Worm (Caenorhabditis elegans) whole organism, L4 larva: ENCODE results near the gene E01G4.6.
A peak's percentile ranks its signal among the peaks of the same experiment; 100 is the strongest.

ENCODE experiments used
- D1046.2 ChIP-seq: fragments of 200-800 bp; sonication (Bioruptor generic); IDR thresholded peaks from 2 replicates; pipeline ENCODE4 v1.3.6; 2022; ENCODE audit warnings: missing genetic modification characterization, missing compliant biosample characterization
- F10B5.3 ChIP-seq: sonication (generic microtip); optimal IDR thresholded peaks from 2 replicates; lab custom pipeline; 2016; ENCODE audit warnings: mild to moderate bottlenecking, missing genetic modification characterization, missing compliant biosample characterization
- Y75B8A.6 ChIP-seq: fragments of 200-800 bp; sonication (Bioruptor generic); IDR thresholded peaks from 2 replicates; pipeline ENCODE4 v1.3.6; 2022; ENCODE audit warnings: missing genetic modification reagents, missing genetic modification characterization, missing compliant biosample characterization
- aha-1 ChIP-seq: fragments of 150-350 bp; peaks from one replicate; lab custom pipeline; 2014; ENCODE audit warnings: missing biosample characterization, missing genetic modification characterization
- aly-2 ChIP-seq: sonication (generic microtip); optimal IDR thresholded peaks from 2 replicates; lab custom pipeline; 2018; ENCODE audit warnings: missing biosample characterization, missing genetic modification characterization
- arid-1 ChIP-seq: fragments of 200-800 bp; sonication (Bioruptor generic); conservative IDR thresholded peaks from 2 replicates; pipeline ENCODE4 v1.3.6; 2022; ENCODE audit warnings: missing genetic modification reagents, missing genetic modification characterization, missing compliant biosample characterization
- ceh-28 ChIP-seq: fragments of 150-350 bp; optimal IDR thresholded peaks from 2 replicates; lab custom pipeline; 2014; ENCODE audit warnings: missing biosample characterization, missing genetic modification reagents, missing genetic modification characterization
- ceh-32 ChIP-seq: sonication (generic microtip); optimal IDR thresholded peaks from 2 replicates; lab custom pipeline; 2016; ENCODE audit warnings: mild to moderate bottlenecking, missing genetic modification characterization, missing compliant biosample characterization; ENCODE audit not compliant: poor library complexity
- ceh-62 ChIP-seq: sonication (generic microtip); optimal IDR thresholded peaks from 2 replicates; lab custom pipeline; 2017; ENCODE audit warnings: missing biosample characterization, missing genetic modification characterization
- ceh-82 ChIP-seq: sonication (generic microtip); optimal IDR thresholded peaks from 2 replicates; lab custom pipeline; 2017; ENCODE audit warnings: missing biosample characterization, missing genetic modification characterization
- ces-1 ChIP-seq: fragments of 150-350 bp; sonication (generic microtip); optimal IDR thresholded peaks from 4 replicates; lab custom pipeline; 2014; ENCODE audit warnings: missing biosample characterization, missing genetic modification reagents, missing genetic modification characterization
- cey-2 ChIP-seq: sonication (generic microtip); optimal IDR thresholded peaks from 3 replicates; lab custom pipeline; 2017; ENCODE audit warnings: missing genetic modification characterization, mild to moderate bottlenecking, missing compliant biosample characterization, antibody characterized with exemption, borderline replicate concordance; ENCODE audit not compliant: insufficient read depth
- ctbp-1 ChIP-seq: fragments of 200-800 bp; sonication (Bioruptor generic); IDR thresholded peaks from 2 replicates; pipeline ENCODE4 v1.3.6; 2022; ENCODE audit warnings: missing genetic modification reagents, missing genetic modification characterization, missing compliant biosample characterization
- daf-16 ChIP-seq, 3 experiments: sonication (generic microtip); optimal IDR thresholded peaks; 2 replicates each; lab custom pipeline; 2016 to 2017; ENCODE audit warnings: missing genetic modification characterization in 3 of 3, missing genetic modification reagents in 3 of 3, mild to moderate bottlenecking in 2 of 3, missing compliant biosample characterization in 2 of 3, missing biosample characterization in 1 of 3, moderate library complexity in 1 of 3
- daf-19 ChIP-seq: fragments of 200-800 bp; sonication (Bioruptor generic); conservative IDR thresholded peaks from 2 replicates; pipeline ENCODE4 v1.3.6; 2022; ENCODE audit warnings: missing genetic modification characterization, missing compliant biosample characterization
- dmd-8 ChIP-seq: fragments of 200-800 bp; sonication (Bioruptor generic); IDR thresholded peaks from 2 replicates; pipeline ENCODE4 v1.3.6; 2022; ENCODE audit warnings: missing genetic modification characterization, missing compliant biosample characterization
- dmd-9 ChIP-seq: fragments of 200-800 bp; sonication (Bioruptor generic); IDR thresholded peaks from 2 replicates; pipeline ENCODE4 v1.3.6; 2022; ENCODE audit warnings: missing genetic modification reagents, missing genetic modification characterization, missing compliant biosample characterization
- dpl-1 ChIP-seq: fragments of 150-350 bp; optimal IDR thresholded peaks from 2 replicates; lab custom pipeline; 2014; ENCODE audit warnings: missing biosample characterization, missing genetic modification reagents, missing genetic modification characterization
- dve-1 ChIP-seq: sonication (generic microtip); optimal IDR thresholded peaks from 2 replicates; lab custom pipeline; 2017; ENCODE audit warnings: antibody characterized with exemption, mild to moderate bottlenecking, missing genetic modification characterization, missing compliant biosample characterization; ENCODE audit not compliant: insufficient read depth
- egl-43 ChIP-seq: fragments of 200-800 bp; sonication (Bioruptor generic); IDR thresholded peaks from 2 replicates; pipeline ENCODE4 v1.3.6; 2022; ENCODE audit warnings: missing genetic modification reagents, missing genetic modification characterization, missing compliant biosample characterization
- fkh-10 ChIP-seq: fragments of 150-350 bp; optimal IDR thresholded peaks from 2 replicates; lab custom pipeline; 2014; ENCODE audit warnings: missing biosample characterization, missing genetic modification reagents, missing genetic modification characterization
- fos-1 ChIP-seq: fragments of 150-350 bp; optimal IDR thresholded peaks from 2 replicates; lab custom pipeline; 2014; ENCODE audit warnings: missing biosample characterization, missing genetic modification characterization
- hlh-11 ChIP-seq: fragments of 200-800 bp; sonication (Bioruptor generic); optimal IDR thresholded peaks from 2 replicates; lab custom pipeline; 2018; ENCODE audit warnings: mild to moderate bottlenecking, missing genetic modification characterization, missing compliant biosample characterization
- hlh-30 ChIP-seq: sonication (generic microtip); optimal IDR thresholded peaks from 2 replicates; lab custom pipeline; 2017; ENCODE audit warnings: antibody characterized with exemption, mild to moderate bottlenecking, missing genetic modification characterization, missing compliant biosample characterization; ENCODE audit not compliant: insufficient read depth
- hmg-1.1 ChIP-seq: fragments of 200-800 bp; sonication (Bioruptor generic); IDR thresholded peaks from 2 replicates; pipeline ENCODE4 v1.3.6; 2022; ENCODE audit warnings: missing genetic modification reagents, missing genetic modification characterization, missing compliant biosample characterization
- lim-7 ChIP-seq: fragments of 200-800 bp; sonication (Bioruptor generic); IDR thresholded peaks from 2 replicates; pipeline ENCODE4 v1.3.6; 2022; ENCODE audit warnings: missing genetic modification characterization, missing compliant biosample characterization
- lin-1 ChIP-seq: fragments of 200-800 bp; sonication (Bioruptor generic); IDR thresholded peaks from 2 replicates; pipeline ENCODE4 v1.3.6; 2022; ENCODE audit warnings: missing genetic modification reagents, missing genetic modification characterization, missing compliant biosample characterization
- lin-13 ChIP-seq: fragments of 150-350 bp; optimal IDR thresholded peaks from 2 replicates; lab custom pipeline; 2014; ENCODE audit warnings: missing biosample characterization, missing genetic modification reagents, missing genetic modification characterization
- mep-1 ChIP-seq: fragments of 150-350 bp; sonication (generic microtip); optimal IDR thresholded peaks from 3 replicates; lab custom pipeline; 2014; ENCODE audit warnings: missing biosample characterization, missing genetic modification characterization
- mes-2 ChIP-seq: sonication (generic microtip); optimal IDR thresholded peaks from 2 replicates; lab custom pipeline; 2016; ENCODE audit warnings: missing genotype, mild to moderate bottlenecking, missing genetic modification characterization, missing compliant biosample characterization; ENCODE audit not compliant: poor library complexity, severe bottlenecking
- mxl-3 ChIP-seq: fragments of 200-800 bp; sonication (Bioruptor generic); optimal IDR thresholded peaks from 2 replicates; lab custom pipeline; 2018; ENCODE audit warnings: mild to moderate bottlenecking, missing genetic modification characterization, missing compliant biosample characterization
- nhr-10 ChIP-seq: fragments of 150-350 bp; optimal IDR thresholded peaks from 2 replicates; lab custom pipeline; 2014; ENCODE audit warnings: missing biosample characterization, missing genetic modification characterization
- nhr-25 ChIP-seq: sonication (generic microtip); optimal IDR thresholded peaks from 2 replicates; lab custom pipeline; 2017; ENCODE audit warnings: missing genetic modification characterization, mild to moderate bottlenecking, missing compliant biosample characterization, antibody characterized with exemption, moderate library complexity, borderline replicate concordance; ENCODE audit not compliant: insufficient read depth
- nhr-28 ChIP-seq: fragments of 150-350 bp; optimal IDR thresholded peaks from 2 replicates; lab custom pipeline; 2014; ENCODE audit warnings: missing biosample characterization, missing genetic modification characterization
- nhr-48 ChIP-seq: sonication (generic microtip); optimal IDR thresholded peaks from 2 replicates; lab custom pipeline; 2016; ENCODE audit warnings: mild to moderate bottlenecking, missing genetic modification characterization, missing compliant biosample characterization
- nhr-77 ChIP-seq: fragments of 150-350 bp; optimal IDR thresholded peaks from 2 replicates; lab custom pipeline; 2014; ENCODE audit warnings: missing biosample characterization, missing genetic modification characterization
- sdz-12 ChIP-seq: fragments of 200-800 bp; sonication (Bioruptor generic); optimal IDR thresholded peaks from 2 replicates; lab custom pipeline; 2018; ENCODE audit warnings: mild to moderate bottlenecking, missing genetic modification characterization, missing compliant biosample characterization
- set-16 ChIP-seq: fragments of 200-800 bp; sonication (Bioruptor generic); IDR thresholded peaks from 2 replicates; pipeline ENCODE4 v1.3.6; 2022; ENCODE audit warnings: missing genetic modification reagents, missing genetic modification characterization, missing compliant biosample characterization
- unc-130 ChIP-seq: sonication (generic microtip); optimal IDR thresholded peaks from 2 replicates; lab custom pipeline; 2016; ENCODE audit warnings: missing genetic modification reagents, missing genetic modification characterization, missing compliant biosample characterization
- unc-62 ChIP-seq, 3 experiments: fragments of 150-350 bp in 1 of 3; sonication (generic microtip); optimal IDR thresholded peaks in 2 of 3; peaks in 1 of 3; 1 replicate in 1 of 3; 2 replicates in 2 of 3; lab custom pipeline; 2014 to 2017; ENCODE audit warnings: missing biosample characterization in 3 of 3, missing genetic modification characterization in 3 of 3, missing genetic modification reagents in 3 of 3, missing genotype in 1 of 3
- vab-7 ChIP-seq: fragments of 200-800 bp; sonication (Bioruptor generic); IDR thresholded peaks from 2 replicates; pipeline ENCODE4 v1.3.6; 2022; ENCODE audit warnings: missing genetic modification reagents, missing genetic modification characterization, missing compliant biosample characterization
- zag-1 ChIP-seq: fragments of 150-350 bp; optimal IDR thresholded peaks from 2 replicates; lab custom pipeline; 2014; ENCODE audit warnings: missing biosample characterization, missing genetic modification characterization
- zfp-3 ChIP-seq: fragments of 200-800 bp; sonication (Bioruptor generic); conservative IDR thresholded peaks from 2 replicates; pipeline ENCODE4 v1.3.6; 2022; ENCODE audit warnings: missing genetic modification reagents, missing genetic modification characterization, missing compliant biosample characterization
- zip-11 ChIP-seq: fragments of 200-800 bp; sonication (Bioruptor generic); IDR thresholded peaks from 2 replicates; pipeline ENCODE4 v1.3.6; 2022; ENCODE audit warnings: missing genetic modification characterization, missing compliant biosample characterization

The E01G4.6 gene

ce11 chrII:13447668-13448067, 34.5 kb upstream of the E01G4.6 start (continued):
- TF ChIP-seq nhr-77 (peak; percentile 89), sdz-12 (GFP tag; lab: Kevin White, UChicago) (no peak), fkh-10 (GFP tag; lab: Kevin White, UChicago) (peak; percentile 80), lin-1 (GFP tag; lab: Robert Waterston, UW) (0 out of 2 replicates have a peak, but pooled peaks have one; percentile 45), dpl-1 (GFP tag; lab: Kevin White, UChicago) (peak; percentile 69), vab-7 (0 out of 2 replicates have a peak, but pooled peaks have one; percentile 19), nhr-48 (tag; lab: Kevin White, UChicago) (no peak), hlh-11 (tag; lab: Kevin White, UChicago) (peak; percentile 99), mxl-3 (GFP tag; lab: Kevin White, UChicago) (peak; percentile 6)

ce11 chrII:13451321-13451720, 30.9 kb upstream of the E01G4.6 start:
- TF ChIP-seq egl-43 (GFP tag; lab: Robert Waterston, UW), result 0 out of 2 replicates have a peak, but pooled peaks have one; percentile 7
- no peak for TF ChIP-seq cey-2
- TF ChIP-seq set-16, result peak; percentile 92

ce11 chrII:13454839-13455238, 27.4 kb upstream of the E01G4.6 start:
- TF ChIP-seq ctbp-1 (GFP tag; lab: Robert Waterston, UW) (no peak), zip-11 (no peak), ceh-28 (tag; lab: Kevin White, UChicago) (peak; percentile 86), hmg-1.1 (GFP tag; lab: Robert Waterston, UW) (no peak), fkh-10 (GFP tag; lab: Kevin White, UChicago) (no peak), dpl-1 (GFP tag; lab: Kevin White, UChicago) (no peak), nhr-25 (no peak), daf-19 (no peak), Y75B8A.6 (GFP tag; lab: Robert Waterston, UW) (no peak), fos-1 (tag; lab: Kevin White, UChicago) (no peak), aha-1 (tag; lab: Kevin White, UChicago) (peak; percentile 15), mxl-3 (GFP tag; lab: Kevin White, UChicago) (no peak), dmd-9 (GFP tag; lab: Robert Waterston, UW) (no peak), zag-1 (tag; lab: Kevin White, UChicago) (no peak), ceh-62 (tag; lab: Kevin White, UChicago) (no peak)

ce11 chrII:13456622-13457021, 25.6 kb upstream of the E01G4.6 start:
- TF ChIP-seq nhr-28 (tag; lab: Kevin White, UChicago) (peak; percentile 45), mep-1 (tag; lab: Kevin White, UChicago) (peak; percentile 57), unc-62 (GFP tag; optimal IDR thresholded peaks at IDR 0.05 in 1 of 2; lab: Kevin White, UChicago) (peak in 1 of 2 experiments; percentile 77), unc-62 (tag; optimal IDR thresholded peaks at IDR 0.05; lab: Kevin White, UChicago) (no peak), F10B5.3 (no peak), hmg-1.1 (GFP tag; lab: Robert Waterston, UW) (peak; percentile 59; the same call in 1 of the 2 replicates), ceh-82 (tag; lab: Kevin White, UChicago) (no peak), hlh-30 (no peak), lin-13 (GFP tag; lab: Kevin White, UChicago) (peak; percentile 42), ces-1 (GFP tag; lab: Kevin White, UChicago) (no peak), aha-1 (tag; lab: Kevin White, UChicago) (peak; percentile 69), unc-130 (GFP tag; lab: Kevin White, UChicago) (no peak), mxl-3 (GFP tag; lab: Kevin White, UChicago) (peak; percentile 38), zag-1 (tag; lab: Kevin White, UChicago) (no peak), zfp-3 (no peak), vab-7 (no peak), ceh-32 (no peak), aly-2 (tag; lab: Kevin White, UChicago) (no peak), lim-7 (GFP tag; lab: Robert Waterston, UW) (0 out of 2 replicates have a peak, but pooled peaks have one; percentile 50), nhr-10 (tag; lab: Kevin White, UChicago) (no peak), D1046.2 (GFP tag; lab: Robert Waterston, UW) (no peak), set-16 (peak; percentile 66), daf-16 (GFP tag; optimal IDR thresholded peaks at IDR 0.05; lab: Kevin White, UChicago) (no peak), daf-16 (tag; optimal IDR thresholded peaks at IDR 0.05; lab: Kevin White, UChicago) (peak; percentile 19), mes-2 (tag; lab: Kevin White, UChicago) (peak; percentile 28), dve-1 (tag; lab: Kevin White, UChicago) (peak; percentile 34), arid-1 (no peak), dmd-8 (GFP tag; lab: Robert Waterston, UW) (no peak)
